Fruit fly (Drosophila melanogaster): ENCODE results near the gene Jwa.
A peak's percentile ranks its signal among the peaks of the same experiment; 100 is the strongest.

The Jwa gene

DNA sequence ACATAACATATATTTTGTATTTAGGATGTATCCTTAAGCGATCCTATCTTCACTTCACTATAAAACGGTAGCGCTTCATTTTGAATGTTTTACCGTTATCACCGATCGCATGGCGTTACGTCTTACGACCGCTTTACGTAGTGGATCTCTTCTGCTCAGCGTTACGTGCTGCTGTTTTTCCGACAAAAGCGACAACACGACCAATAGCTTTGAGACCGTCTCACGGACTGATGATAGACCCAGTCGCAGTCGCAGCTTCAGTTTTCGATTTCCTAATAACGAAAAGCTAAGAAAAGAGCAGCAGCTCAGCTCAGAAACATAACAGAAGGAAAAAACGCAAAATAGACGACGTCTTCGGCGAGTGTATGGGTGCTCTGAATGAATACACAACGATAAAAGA, 26.8 kb upstream of the Jwa start, which contains the start of gene CG10348:
Gene CG10348 (minus strand): TSS at position 234 of the 400 bp plus-strand sequence.
- TF ChIP-seq h (optimal IDR thresholded peaks at IDR 0.05): no peak
- TF ChIP-seq insv (optimal IDR thresholded peaks at IDR 0.05): no peak

dm6 chr2L:18727986-18728385, 22.5 kb upstream of the Jwa start:
- TF ChIP-seq psq (optimal IDR thresholded peaks at IDR 0.05): no peak
- TF ChIP-seq insv (optimal IDR thresholded peaks at IDR 0.05): no peak
- TF ChIP-seq ttk (optimal IDR thresholded peaks at IDR 0.05): no peak
- no peak for TF ChIP-seq Sin3A (optimal IDR thresholded peaks at IDR 0.05)
- TF ChIP-seq h (optimal IDR thresholded peaks at IDR 0.05): no peak
- no peak for TF ChIP-seq Myc (optimal IDR thresholded peaks at IDR 0.05)

dm6 chr2L:18724842-18725241, 19.3 kb upstream of the Jwa start:
- TF ChIP-seq Myc (optimal IDR thresholded peaks at IDR 0.05): no peak
- no peak for TF ChIP-seq h (optimal IDR thresholded peaks at IDR 0.05)
- no peak for TF ChIP-seq ttk (optimal IDR thresholded peaks at IDR 0.05)
- no peak for TF ChIP-seq Sin3A (optimal IDR thresholded peaks at IDR 0.05)

dm6 chr2L:18719583-18719982, 14.1 kb upstream of the Jwa start:
- TF ChIP-seq ttk (optimal IDR thresholded peaks at IDR 0.05) (no peak), psq (optimal IDR thresholded peaks at IDR 0.05) (no peak), Sin3A (optimal IDR thresholded peaks at IDR 0.05) (no peak), Myc (optimal IDR thresholded peaks at IDR 0.05) (no peak), h (optimal IDR thresholded peaks at IDR 0.05) (no peak)

DNA sequence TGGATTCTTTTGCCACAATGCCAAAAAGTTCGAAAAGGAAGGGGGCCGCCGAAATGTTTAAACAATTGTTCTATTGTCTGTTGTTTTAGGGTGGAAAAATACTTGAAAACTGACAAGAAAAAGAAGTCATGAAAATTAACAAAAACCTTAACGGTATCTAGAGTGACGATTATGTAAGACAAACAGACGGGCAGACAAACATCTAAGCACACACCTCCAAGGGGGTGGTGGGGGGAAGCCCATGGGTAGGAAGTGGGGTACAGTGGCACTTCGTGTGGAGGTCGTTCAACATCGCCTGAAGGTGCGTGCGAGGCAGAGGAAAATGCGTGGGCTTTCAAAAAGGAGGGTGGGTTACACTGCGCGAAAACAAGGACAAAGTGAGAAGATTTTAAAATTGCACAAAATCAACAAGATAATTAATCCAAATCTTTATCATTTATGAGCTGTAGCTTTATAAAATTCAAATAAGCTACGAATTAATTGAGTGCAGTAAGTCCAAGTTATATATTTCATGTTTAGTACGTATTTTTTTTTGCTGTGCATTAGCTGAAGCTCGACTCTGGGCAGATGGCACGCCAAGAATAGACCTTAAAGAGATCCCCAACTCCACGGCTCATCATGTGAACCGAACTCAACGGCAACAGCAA, 12.0 kb upstream of the Jwa start:
- TF ChIP-seq insv (optimal IDR thresholded peaks at IDR 0.05) (no peak), ttk (optimal IDR thresholded peaks at IDR 0.05) (no peak), Sin3A (optimal IDR thresholded peaks at IDR 0.05) (no peak), psq (optimal IDR thresholded peaks at IDR 0.05) (no peak), Myc (optimal IDR thresholded peaks at IDR 0.05) (no peak), h (optimal IDR thresholded peaks at IDR 0.05) (no peak)

DNA sequence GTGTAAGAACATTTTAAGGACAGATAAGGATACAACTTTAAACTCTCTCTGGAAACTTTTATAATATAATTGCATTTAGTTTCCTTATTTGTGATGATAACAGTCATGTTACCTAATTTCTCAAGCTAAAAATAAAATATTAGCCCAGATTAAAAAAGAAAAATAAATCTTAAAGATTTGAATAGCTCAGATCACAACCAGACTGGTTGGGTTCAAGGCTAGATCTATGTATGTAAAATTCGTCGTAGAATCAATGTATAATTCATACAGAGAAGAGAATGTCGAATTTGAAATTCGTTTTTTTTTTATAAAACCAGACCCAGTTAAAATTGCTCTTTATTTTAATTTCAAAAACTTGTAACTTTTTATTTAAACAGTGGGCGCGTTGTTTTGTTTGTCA, 8.6 kb upstream of the Jwa start:
- no peak for TF ChIP-seq h (optimal IDR thresholded peaks at IDR 0.05)
- no peak for TF ChIP-seq insv (optimal IDR thresholded peaks at IDR 0.05)
- no peak for TF ChIP-seq psq (optimal IDR thresholded peaks at IDR 0.05)
- no peak for TF ChIP-seq Sin3A (optimal IDR thresholded peaks at IDR 0.05)
- no peak for TF ChIP-seq ttk (optimal IDR thresholded peaks at IDR 0.05)
- TF ChIP-seq Myc (optimal IDR thresholded peaks at IDR 0.05): no peak

DNA sequence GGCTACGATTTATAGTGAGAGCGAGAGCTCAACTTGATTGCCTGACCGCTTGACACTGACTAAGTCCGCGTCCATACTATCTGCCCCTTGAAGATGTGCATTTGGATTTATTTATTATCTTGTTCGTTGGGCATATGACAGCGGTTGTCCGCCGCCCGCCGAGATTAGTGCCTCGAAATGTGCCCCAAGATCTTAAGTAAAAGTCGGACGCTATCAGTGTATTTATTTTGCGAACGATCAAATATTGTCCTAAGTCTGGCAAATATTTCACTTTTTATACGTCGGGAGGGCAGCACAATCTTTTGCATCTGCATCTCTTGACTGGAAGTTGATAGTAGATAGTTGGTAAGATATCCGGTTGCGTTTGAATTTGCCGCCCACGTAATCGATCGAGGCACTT, 8.2 kb upstream of the Jwa start, which contains the start of gene Irk3:
Gene Irk3 (minus strand): TSS at position 63 of the 400 bp plus-strand sequence.
- TF ChIP-seq h (optimal IDR thresholded peaks at IDR 0.05) (no peak), psq (optimal IDR thresholded peaks at IDR 0.05) (no peak), insv (optimal IDR thresholded peaks at IDR 0.05) (no peak), Myc (optimal IDR thresholded peaks at IDR 0.05) (no peak), ttk (optimal IDR thresholded peaks at IDR 0.05) (no peak), Sin3A (optimal IDR thresholded peaks at IDR 0.05) (no peak)

- TF ChIP-seq Myc (optimal IDR thresholded peaks at IDR 0.05) (no peak), h (optimal IDR thresholded peaks at IDR 0.05) (no peak), Sin3A (optimal IDR thresholded peaks at IDR 0.05) (no peak), insv (optimal IDR thresholded peaks at IDR 0.05) (no peak)
These were observed 2.9 kb upstream of the Jwa start, which contains the start of the genes Faf2 and Grip71 for dm6 chr2L:18708239-18708891. Gene Faf2, minus strand, starts transcription at chr2L:18708688. Gene Grip71, plus strand, starts transcription at chr2L:18708846.

DNA sequence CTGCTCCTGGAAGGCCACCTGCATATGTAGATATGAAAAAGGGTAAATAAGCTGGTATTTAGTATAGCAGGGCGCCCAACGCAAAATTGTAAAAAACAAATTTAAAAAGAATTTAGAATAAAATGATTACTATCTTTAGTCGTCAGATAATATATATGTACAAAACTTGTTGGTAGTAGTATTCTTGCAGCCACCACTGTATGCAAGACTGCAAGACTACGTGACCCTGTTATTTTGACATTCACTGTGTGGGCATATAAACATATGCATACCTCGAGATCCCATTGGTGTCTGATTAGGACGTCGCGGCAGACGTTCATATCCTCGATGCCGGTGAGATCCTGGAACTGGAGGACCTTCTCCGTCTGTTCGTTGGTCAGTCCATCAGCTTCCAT, 2.3 kb upstream of the Jwa start:
- no peak for TF ChIP-seq ttk (optimal IDR thresholded peaks at IDR 0.05)
- no peak for TF ChIP-seq h (optimal IDR thresholded peaks at IDR 0.05)
- TF ChIP-seq Sin3A (optimal IDR thresholded peaks at IDR 0.05): no peak
- no peak for TF ChIP-seq insv (optimal IDR thresholded peaks at IDR 0.05)
- no peak for TF ChIP-seq Myc (optimal IDR thresholded peaks at IDR 0.05)
- TF ChIP-seq psq (optimal IDR thresholded peaks at IDR 0.05): no peak

- TF ChIP-seq insv (optimal IDR thresholded peaks at IDR 0.05): no peak
These were observed 2.6 kb downstream of the Jwa start, which contains the start of the genes CG10376 and CG10343 for dm6 chr2L:18702721-18703488. Gene CG10376, minus strand, starts transcription at chr2L:18703105. Gene CG10343, plus strand, starts transcription at chr2L:18703473.

dm6 chr2L:18698559-18699130, 6.9 kb downstream of the Jwa start, which contains the start of gene CG10341:
Gene CG10341, plus strand, starts transcription at chr2L:18698714.
- TF ChIP-seq h (optimal IDR thresholded peaks at IDR 0.05) (no peak), ttk (optimal IDR thresholded peaks at IDR 0.05) (no peak), Myc (optimal IDR thresholded peaks at IDR 0.05) (no peak), insv (optimal IDR thresholded peaks at IDR 0.05) (no peak), Sin3A (optimal IDR thresholded peaks at IDR 0.05) (no peak), psq (optimal IDR thresholded peaks at IDR 0.05) (no peak)

- TF ChIP-seq Sin3A (optimal IDR thresholded peaks at IDR 0.05) (peak; percentile 81), ttk (optimal IDR thresholded peaks at IDR 0.05) (no peak)
These were observed 10.1 kb downstream of the Jwa start, which contains the start of the genes CG10383 and CG10338 for dm6 chr2L:18695404-18695804. Gene CG10383, minus strand, starts transcription at chr2L:18695602. Gene CG10338, plus strand, starts transcription at chr2L:18695664.
